2 worm cellular contexts compared by ENCODE assay signal in genomic region chrIV:3833778-3834177, ce11.
TF ChIP-seq lines count a peak whose summit lies in the region.

No protein-coding gene starts in this region.

TF ChIP-seq in whole organism, L1 larva, 84 proteins besides CTCF, POLR2A, EP300 and RAD21:
- TF ChIP-seq efl-1 (optimal IDR thresholded peaks at IDR 0.05; lab: Kevin White, UChicago), result no peak
- TF ChIP-seq efl-1 (GFP tag; optimal IDR thresholded peaks at IDR 0.05 in 1 of 2; lab: Kevin White, UChicago), result peak in 1 of 2 experiments; percentile 4
- no peak for TF ChIP-seq zip-4 (GFP tag; optimal IDR thresholded peaks at IDR 0.05; lab: Kevin White, UChicago)
- TF ChIP-seq dsc-1 (tag; optimal IDR thresholded peaks at IDR 0.05; lab: Kevin White, UChicago), result peak; percentile 87
- TF ChIP-seq nhr-84 (tag; optimal IDR thresholded peaks at IDR 0.05; lab: Kevin White, UChicago), result no peak
- peak; percentile 24 for TF ChIP-seq fkh-8 (tag; optimal IDR thresholded peaks at IDR 0.05; lab: Kevin White, UChicago)
- TF ChIP-seq sox-4 (tag; optimal IDR thresholded peaks at IDR 0.05; lab: Kevin White, UChicago), result peak; percentile 42
- TF ChIP-seq efl-3 (GFP tag; optimal IDR thresholded peaks at IDR 0.05; lab: Kevin White, UChicago), result no peak
- peak; percentile 42 for TF ChIP-seq pax-3 (tag; optimal IDR thresholded peaks at IDR 0.05; lab: Kevin White, UChicago)
TF ChIP-seq in whole organism, L1 larva: peak in this region for 5.

TF ChIP-seq in whole organism, L4 larva, 104 proteins besides CTCF, POLR2A, EP300 and RAD21:
- TF ChIP-seq nhr-10 (tag; optimal IDR thresholded peaks at IDR 0.05; lab: Kevin White, UChicago) (no peak), F49E8.2 (tag; optimal IDR thresholded peaks at IDR 0.05; lab: Kevin White, UChicago; ENCODE audit: borderline replicate concordance) (no peak), nhr-102 (tag; optimal IDR thresholded peaks at IDR 0.05; lab: Kevin White, UChicago) (no peak), aha-1 (tag; lab: Kevin White, UChicago) (peak; percentile 83), sdz-12 (GFP tag; optimal IDR thresholded peaks at IDR 0.05; lab: Kevin White, UChicago) (no peak), ZK546.5 (tag; optimal IDR thresholded peaks at IDR 0.05; lab: Kevin White, UChicago) (no peak), hif-1 (tag; optimal IDR thresholded peaks at IDR 0.05; lab: Kevin White, UChicago) (no peak), nhr-11 (tag; optimal IDR thresholded peaks at IDR 0.05; lab: Kevin White, UChicago) (no peak)

Comparison
In these comparisons a context has a peak if more than half of its experiments do, and no peak if none do; other contexts are left out.
1. Of the 29 proteins assayed by ChIP-seq in both whole organism, L4 larva and whole organism, L1 larva: peak only in whole organism, L4 larva: aha-1; only in whole organism, L1 larva: none; in both: none; in neither: 28.